Worm (Caenorhabditis elegans): ENCODE measurements around the gene F56C3.8.

F56C3.8 gene

DNA sequence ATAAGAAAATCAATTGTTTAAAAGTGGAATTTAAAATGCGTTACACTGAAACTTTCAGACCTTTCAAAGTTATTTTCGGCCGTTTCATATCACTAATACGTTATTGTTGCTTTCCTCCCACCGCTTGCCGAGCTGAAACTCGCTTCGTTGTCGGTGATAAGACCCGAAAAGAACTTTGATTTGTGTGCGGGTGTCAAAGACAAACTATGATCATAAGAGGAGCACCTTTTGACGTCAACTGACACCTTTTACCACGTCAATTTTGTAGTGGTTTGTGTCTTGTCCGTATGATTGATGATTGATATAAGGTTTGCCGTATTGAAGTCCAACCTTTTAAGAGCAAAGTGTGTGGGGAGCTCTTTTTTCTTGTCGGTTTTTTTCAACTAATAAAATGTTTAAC, 47.4 kb downstream of the F56C3.8 start, which contains the start of gene ttr-37:
ttr-37 (minus strand) TSS at position 167 of the 400 bp plus-strand sequence.
- TF ChIP-seq unc-62 (GFP tag; optimal IDR thresholded peaks at IDR 0.05): no peak
